Worm (Caenorhabditis elegans) whole organism, mixed stage, embryonic: ENCODE data around the gene enpp-1.

Experiments
- bed-3 ChIP-seq: fragments of 200-800 bp; sonication (Bioruptor generic); optimal IDR thresholded peaks from 3 replicates; lab custom pipeline; 2018; ENCODE audit warnings: mild to moderate bottlenecking, missing genetic modification characterization, moderate library complexity, missing compliant biosample characterization
- ceh-39 ChIP-seq: fragments of 150-350 bp; optimal IDR thresholded peaks from 2 replicates; lab custom pipeline; 2014; ENCODE audit warnings: missing biosample characterization, missing genetic modification characterization
- ceh-43 ChIP-seq: fragments of 200-800 bp; sonication (Bioruptor generic); optimal IDR thresholded peaks from 2 replicates; lab custom pipeline; 2018; ENCODE audit warnings: mild to moderate bottlenecking, missing genetic modification characterization, moderate library complexity, missing compliant biosample characterization
- ces-1 ChIP-seq: fragments of 150-350 bp; optimal IDR thresholded peaks from 2 replicates; lab custom pipeline; 2014; ENCODE audit warnings: missing biosample characterization, missing genetic modification reagents, missing genetic modification characterization
- elt-1 ChIP-seq: sonication (generic microtip); optimal IDR thresholded peaks from 2 replicates; lab custom pipeline; 2017; ENCODE audit warnings: missing genetic modification characterization, mild to moderate bottlenecking, missing compliant biosample characterization, antibody characterized with exemption, moderate library complexity, borderline replicate concordance; ENCODE audit not compliant: insufficient read depth
- ham-2 ChIP-seq: fragments of 200-800 bp; sonication (Bioruptor generic); optimal IDR thresholded peaks from 2 replicates; lab custom pipeline; 2018; ENCODE audit warnings: mild to moderate bottlenecking, missing genetic modification characterization, missing compliant biosample characterization
- mep-1 ChIP-seq: fragments of 150-350 bp; optimal IDR thresholded peaks from 2 replicates; lab custom pipeline; 2017; ENCODE audit warnings: missing biosample characterization, missing genetic modification reagents, missing genetic modification characterization, inconsistent platforms
- nhr-237 ChIP-seq: fragments of 150-350 bp; optimal IDR thresholded peaks from 2 replicates; lab custom pipeline; 2014; ENCODE audit warnings: missing biosample characterization, missing genetic modification characterization
- tbx-8 ChIP-seq: fragments of 200-800 bp; sonication (Bioruptor generic); optimal IDR thresholded peaks from 2 replicates; lab custom pipeline; 2018; ENCODE audit warnings: mild to moderate bottlenecking, missing genetic modification characterization, moderate library complexity, missing compliant biosample characterization
- unc-62 ChIP-seq: fragments of 150-350 bp; optimal IDR thresholded peaks from 2 replicates; lab custom pipeline; 2014; ENCODE audit warnings: missing biosample characterization, missing genetic modification reagents, missing genetic modification characterization

DNA sequence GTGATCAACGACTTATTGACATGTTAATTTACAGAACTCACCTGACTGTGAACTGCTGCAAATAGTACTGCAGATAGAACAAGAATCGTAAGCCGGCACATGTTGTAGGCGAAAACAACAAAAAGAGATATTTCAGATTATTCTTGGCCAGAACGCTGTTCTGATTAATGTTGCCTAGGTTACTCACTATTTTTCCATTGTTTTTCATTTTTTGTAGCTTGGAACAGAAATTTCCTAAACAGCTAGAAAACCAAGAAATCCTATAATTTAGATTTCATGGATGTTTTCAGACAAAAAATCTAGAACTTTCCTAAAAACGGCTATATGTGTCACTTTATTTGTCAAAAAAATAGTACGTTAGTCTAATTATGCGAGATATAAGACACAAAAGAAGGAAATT, 23.3 kb downstream of the enpp-1 start, which contains the start of gene C27A7.9:
- no peak for TF ChIP-seq mep-1
- no peak for TF ChIP-seq bed-3 (GFP tag; lab: Kevin White, UChicago)
- TF ChIP-seq elt-1, result no peak
- TF ChIP-seq ham-2, result no peak
- TF ChIP-seq ceh-43 (GFP tag; lab: Kevin White, UChicago), result no peak
- TF ChIP-seq ceh-39, result no peak
- TF ChIP-seq ces-1 (GFP tag; lab: Kevin White, UChicago), result no peak
- no peak for TF ChIP-seq nhr-237 (tag; lab: Kevin White, UChicago)
- TF ChIP-seq tbx-8 (GFP tag; lab: Kevin White, UChicago), result no peak
- no peak for TF ChIP-seq unc-62 (GFP tag; lab: Kevin White, UChicago)
